Worm (Caenorhabditis elegans) whole organism, young adult: Measurements from ENCODE around the gene H38K22.9.

Source experiments
- B0035.1 ChIP-seq: sonication (generic microtip); optimal IDR thresholded peaks from 2 replicates; lab custom pipeline; 2016; ENCODE audit warnings: missing genetic modification characterization, mild to moderate bottlenecking, missing compliant biosample characterization, missing genotype, missing genetic modification reagents
- B0336.3 ChIP-seq: fragments of 200-800 bp; sonication (Bioruptor generic); IDR thresholded peaks from 2 replicates; pipeline ENCODE4 v1.3.6; 2022; ENCODE audit warnings: missing genetic modification characterization, missing compliant biosample characterization
- C17E4.6 ChIP-seq: fragments of 200-800 bp; sonication (Bioruptor generic); IDR thresholded peaks from 2 replicates; pipeline ENCODE4 v1.3.6; 2022; ENCODE audit warnings: missing genetic modification reagents, missing genetic modification characterization, missing compliant biosample characterization
- F10E7.11 ChIP-seq: sonication (generic microtip); optimal IDR thresholded peaks from 2 replicates; lab custom pipeline; 2017; ENCODE audit warnings: mild to moderate bottlenecking, missing genetic modification characterization, moderate library complexity, missing compliant biosample characterization
- F33H1.4 ChIP-seq: fragments of 200-800 bp; sonication (Bioruptor generic); IDR thresholded peaks from 2 replicates; pipeline ENCODE4 v1.3.6; 2022; ENCODE audit warnings: missing genetic modification reagents, missing genetic modification characterization, missing compliant biosample characterization
- F39B2.1 ChIP-seq: fragments of 200-800 bp; sonication (Bioruptor generic); IDR thresholded peaks from 2 replicates; pipeline ENCODE4 v1.3.6; 2022; ENCODE audit warnings: missing genetic modification reagents, missing genetic modification characterization, missing compliant biosample characterization
- K11D2.4 ChIP-seq: fragments of 200-800 bp; sonication (Bioruptor generic); IDR thresholded peaks from 2 replicates; pipeline ENCODE4 v1.3.6; 2022; ENCODE audit warnings: missing genetic modification reagents, missing genetic modification characterization, missing compliant biosample characterization
- T26A5.8 ChIP-seq: sonication (generic microtip); optimal IDR thresholded peaks from 2 replicates; lab custom pipeline; 2016; ENCODE audit warnings: missing genetic modification characterization, missing compliant biosample characterization
- ama-1 ChIP-seq, 3 experiments: fragments of 150-350 bp in 1 of 3; sonication (generic microtip) in 2 of 3; optimal IDR thresholded peaks; 2 replicates each; lab custom pipeline; 2014 to 2018; ENCODE audit warnings: missing biosample characterization in 2 of 3, missing genetic modification characterization in 2 of 3, missing genetic modification reagents in 2 of 3
- attf-5 ChIP-seq: fragments of 200-800 bp; sonication (Bioruptor generic); optimal IDR thresholded peaks from 2 replicates; lab custom pipeline; 2018; ENCODE audit warnings: mild to moderate bottlenecking, missing genetic modification characterization, missing compliant biosample characterization
- cebp-2 ChIP-seq: fragments of 200-800 bp; sonication (Bioruptor generic); IDR thresholded peaks from 2 replicates; pipeline ENCODE4 v1.3.6; 2022; ENCODE audit warnings: missing genetic modification characterization, missing compliant biosample characterization
- ceh-27 ChIP-seq: fragments of 200-800 bp; sonication (Bioruptor generic); optimal IDR thresholded peaks from 2 replicates; lab custom pipeline; 2018; ENCODE audit warnings: mild to moderate bottlenecking, missing genetic modification characterization, moderate library complexity, missing compliant biosample characterization
- ceh-58 ChIP-seq: fragments of 200-800 bp; sonication (Bioruptor generic); IDR thresholded peaks from 2 replicates; pipeline ENCODE4 v1.3.6; 2022; ENCODE audit warnings: missing genetic modification characterization, missing compliant biosample characterization
- ceh-91 ChIP-seq: fragments of 200-800 bp; sonication (Bioruptor generic); IDR thresholded peaks from 2 replicates; pipeline ENCODE4 v1.3.6; 2022; ENCODE audit warnings: missing genetic modification reagents, missing genetic modification characterization, missing compliant biosample characterization
- die-1 ChIP-seq: sonication (generic microtip); optimal IDR thresholded peaks from 2 replicates; lab custom pipeline; 2016; ENCODE audit warnings: missing genotype, mild to moderate bottlenecking, missing genetic modification characterization, missing compliant biosample characterization
- dox-1 ChIP-seq: fragments of 200-800 bp; sonication (Bioruptor generic); IDR thresholded peaks from 2 replicates; pipeline ENCODE4 v1.3.6; 2022; ENCODE audit warnings: missing genetic modification reagents, missing genetic modification characterization, missing compliant biosample characterization
- dpff-1 ChIP-seq: sonication (generic microtip); optimal IDR thresholded peaks from 2 replicates; lab custom pipeline; 2017; ENCODE audit warnings: mild to moderate bottlenecking, missing genetic modification characterization, missing compliant biosample characterization
- egrh-3 ChIP-seq: fragments of 200-800 bp; sonication (Bioruptor generic); IDR thresholded peaks from 2 replicates; pipeline ENCODE4 v1.3.6; 2022; ENCODE audit warnings: missing genetic modification reagents, missing genetic modification characterization, missing compliant biosample characterization
- fkh-3 ChIP-seq: sonication (generic microtip); optimal IDR thresholded peaks from 2 replicates; lab custom pipeline; 2016; ENCODE audit warnings: mild to moderate bottlenecking, missing genetic modification characterization, missing compliant biosample characterization
- him-1 ChIP-seq: sonication (generic microtip); optimal IDR thresholded peaks from 2 replicates; lab custom pipeline; 2016; ENCODE audit warnings: missing genotype, missing genetic modification reagents, missing genetic modification characterization, missing compliant biosample characterization
- hlh-12 ChIP-seq: sonication (generic microtip); optimal IDR thresholded peaks from 2 replicates; lab custom pipeline; 2016; ENCODE audit warnings: missing genetic modification characterization, missing compliant biosample characterization
- lin-35 ChIP-seq, 3 experiments: fragments of 150-350 bp in 2 of 3; sonication (generic microtip) in 1 of 3; optimal IDR thresholded peaks; 2 replicates each; lab custom pipeline; 2014 to 2018; ENCODE audit warnings: missing biosample characterization in 3 of 3, missing genetic modification characterization in 3 of 3, missing genetic modification reagents in 3 of 3
- lin-40 ChIP-seq: sonication (generic microtip); optimal IDR thresholded peaks from 2 replicates; lab custom pipeline; 2016; ENCODE audit warnings: missing genetic modification characterization, mild to moderate bottlenecking, missing compliant biosample characterization, missing genotype, missing genetic modification reagents
- lin-54 ChIP-seq: fragments of 200-800 bp; sonication (Bioruptor generic); optimal IDR thresholded peaks from 2 replicates; lab custom pipeline; 2018; ENCODE audit warnings: mild to moderate bottlenecking, missing genetic modification characterization, missing compliant biosample characterization
- lsl-1 ChIP-seq: fragments of 200-800 bp; sonication (Bioruptor generic); optimal IDR thresholded peaks from 2 replicates; lab custom pipeline; 2018; ENCODE audit warnings: mild to moderate bottlenecking, missing genetic modification characterization, moderate library complexity, missing compliant biosample characterization
- madf-6 ChIP-seq: fragments of 200-800 bp; sonication (Bioruptor generic); IDR thresholded peaks from 2 replicates; pipeline ENCODE4 v1.3.6; 2022; ENCODE audit warnings: missing genetic modification reagents, missing genetic modification characterization, missing compliant biosample characterization
- mel-28 ChIP-seq: sonication (generic microtip); optimal IDR thresholded peaks from 2 replicates; lab custom pipeline; 2016; ENCODE audit warnings: borderline replicate concordance, mild to moderate bottlenecking, missing genetic modification characterization, missing compliant biosample characterization
- mes-4 ChIP-seq: sonication (generic microtip); optimal IDR thresholded peaks from 2 replicates; lab custom pipeline; 2016; ENCODE audit warnings: missing genotype, missing genetic modification characterization, missing compliant biosample characterization
- nhr-120 ChIP-seq: fragments of 200-800 bp; sonication (Bioruptor generic); IDR thresholded peaks from 2 replicates; pipeline ENCODE4 v1.3.6; 2022; ENCODE audit warnings: missing genetic modification characterization, missing compliant biosample characterization
- pbrm-1 ChIP-seq: fragments of 200-800 bp; sonication (Bioruptor generic); IDR thresholded peaks from 2 replicates; pipeline ENCODE4 v1.3.6; 2022; ENCODE audit warnings: missing genetic modification reagents, missing genetic modification characterization, missing compliant biosample characterization
- rcor-1 ChIP-seq: fragments of 200-800 bp; sonication (Bioruptor generic); IDR thresholded peaks from 2 replicates; pipeline ENCODE4 v1.3.6; 2022; ENCODE audit warnings: missing genetic modification reagents, missing genetic modification characterization, missing compliant biosample characterization
- rec-8 ChIP-seq, 2 experiments: sonication (generic microtip); optimal IDR thresholded peaks; 2 replicates each; lab custom pipeline; 2016; ENCODE audit warnings: mild to moderate bottlenecking in 2 of 2, missing genetic modification characterization in 2 of 2, missing genetic modification reagents in 2 of 2, missing genotype in 2 of 2, missing biosample characterization in 1 of 2, missing compliant biosample characterization in 1 of 2, moderate library complexity in 1 of 2
- somi-1 ChIP-seq: fragments of 200-800 bp; sonication (Bioruptor generic); optimal IDR thresholded peaks from 2 replicates; lab custom pipeline; 2018; ENCODE audit warnings: mild to moderate bottlenecking, missing genetic modification characterization, missing compliant biosample characterization
- tbx-9 ChIP-seq: sonication (generic microtip); optimal IDR thresholded peaks from 2 replicates; lab custom pipeline; 2016; ENCODE audit warnings: borderline replicate concordance, missing genetic modification characterization, inconsistent platforms, missing compliant biosample characterization
- zim-3 ChIP-seq: sonication (generic microtip); optimal IDR thresholded peaks from 2 replicates; lab custom pipeline; 2017; ENCODE audit warnings: mild to moderate bottlenecking, missing genetic modification characterization, moderate library complexity, missing compliant biosample characterization

Gene H38K22.9

DNA sequence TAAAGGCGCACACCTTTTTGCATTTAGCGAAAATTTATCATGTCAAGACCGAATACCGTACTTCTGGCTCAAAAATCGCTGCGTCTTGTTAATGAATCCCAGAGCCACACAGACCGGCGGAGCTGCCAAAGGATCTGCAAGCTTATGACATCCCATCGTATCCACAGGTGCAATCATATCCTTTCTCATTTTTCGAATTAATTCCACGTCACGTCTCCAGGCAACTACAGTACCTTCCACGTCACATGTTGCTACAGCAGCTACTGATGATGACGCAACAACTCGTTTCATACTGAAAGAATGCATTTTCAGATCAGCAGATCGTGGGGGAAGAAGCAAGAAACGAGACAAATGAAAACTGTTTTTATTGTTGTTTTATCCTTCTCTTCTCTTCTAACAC, 30.9 kb upstream of the H38K22.9 start, which contains the start of gene R10E4.6 (continued):
- no peak for TF ChIP-seq K11D2.4 (GFP tag; lab: Robert Waterston, UW)
- no peak for TF ChIP-seq F10E7.11 (tag; lab: Kevin White, UChicago)

ce11 chrIII:4294153-4294862, 29.7 kb upstream of the H38K22.9 start, which contains the start of the genes nth-1 and R10E4.7:
nth-1 (minus strand) TSS chrIII:4294253.
R10E4.7 (plus strand) TSS chrIII:4294812.
- TF ChIP-seq somi-1 (no peak), zim-3 (no peak), ama-1 (optimal IDR thresholded peaks at IDR 0.05; lab: Kevin White, UChicago) (no peak), ama-1 (GFP tag; optimal IDR thresholded peaks at IDR 0.05; lab: Kevin White, UChicago) (no peak), lin-35 (GFP tag; optimal IDR thresholded peaks at IDR 0.05; lab: Kevin White, UChicago) (no peak), ceh-91 (GFP tag; lab: Robert Waterston, UW) (no peak), B0336.3 (GFP tag; lab: Robert Waterston, UW) (no peak), lin-54 (GFP tag; lab: Kevin White, UChicago) (no peak), rcor-1 (GFP tag; lab: Robert Waterston, UW) (no peak), mel-28 (tag; lab: Kevin White, UChicago) (no peak), T26A5.8 (no peak), C17E4.6 (GFP tag; lab: Robert Waterston, UW) (no peak), mes-4 (no peak), tbx-9 (tag; lab: Kevin White, UChicago) (no peak), B0035.1 (tag; lab: Kevin White, UChicago) (no peak), rec-8 (tag; optimal IDR thresholded peaks at IDR 0.05; lab: Kevin White, UChicago) (no peak)

DNA sequence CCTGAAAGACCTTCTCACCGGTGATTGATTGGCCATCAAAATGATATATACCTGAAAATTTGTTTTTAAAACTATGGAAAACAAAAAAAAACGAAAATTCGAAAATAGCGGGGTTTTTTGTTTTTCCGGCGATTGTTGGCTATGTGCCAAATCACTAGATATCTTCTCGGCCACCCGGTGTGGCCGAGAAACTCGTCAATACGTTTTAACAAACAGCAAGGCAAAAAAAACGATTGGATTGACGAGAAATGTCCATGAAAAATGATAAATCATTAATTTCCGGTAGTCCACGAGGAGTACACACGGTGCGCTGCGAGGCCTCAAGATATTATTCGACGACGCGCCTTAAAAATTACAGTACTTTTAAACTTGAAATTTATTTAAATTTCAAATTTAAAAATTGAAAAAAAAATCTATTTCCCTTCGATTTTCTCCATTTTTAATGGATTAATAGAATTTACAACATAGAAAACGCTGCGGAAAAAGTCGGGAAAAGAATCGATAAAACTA, 22.9 kb upstream of the H38K22.9 start, which contains the start of gene R10E4.11:
Gene R10E4.11 (minus strand): TSS at position 51 of the 510 bp plus-strand sequence.
- TF ChIP-seq dpff-1 (no peak), F33H1.4 (GFP tag; lab: Robert Waterston, UW) (peak; percentile 61), dox-1 (GFP tag; lab: Robert Waterston, UW) (no peak), pbrm-1 (GFP tag; lab: Robert Waterston, UW) (no peak), lin-40 (no peak), lsl-1 (GFP tag; lab: Kevin White, UChicago) (peak; percentile 66), attf-5 (GFP tag; lab: Kevin White, UChicago) (no peak), ceh-27 (no peak), madf-6 (peak; percentile 54; the same call in 1 of the 2 replicates), hlh-12 (tag; lab: Kevin White, UChicago) (no peak), F39B2.1 (no peak), T26A5.8 (no peak), ceh-58 (GFP tag; lab: Robert Waterston, UW) (no peak), ama-1 (optimal IDR thresholded peaks at IDR 0.05; lab: Kevin White, UChicago) (no peak), ama-1 (GFP tag; optimal IDR thresholded peaks at IDR 0.05; lab: Kevin White, UChicago) (no peak), egrh-3 (GFP tag; lab: Robert Waterston, UW) (no peak), him-1 (tag; lab: Kevin White, UChicago) (no peak), die-1 (tag; lab: Kevin White, UChicago) (no peak), cebp-2 (no peak), nhr-120 (no peak), fkh-3 (no peak)
